Fruit fly (Drosophila melanogaster) Kc167 (cell line): ENCODE data around the gene CG42300.

Experiments used
- Myc ChIP-seq: fragments of >200 bp; optimal IDR thresholded peaks from 2 replicates; lab custom pipeline; 2017; ENCODE audit warnings: missing external identifiers
- Sin3A ChIP-seq: fragments of >200 bp; optimal IDR thresholded peaks from 2 replicates; lab custom pipeline; 2018; ENCODE audit warnings: missing external identifiers
- h ChIP-seq: fragments of >200 bp; optimal IDR thresholded peaks from 3 replicates; lab custom pipeline; 2018; ENCODE audit warnings: missing external identifiers
- insv ChIP-seq: fragments of >200 bp; optimal IDR thresholded peaks from 3 replicates; lab custom pipeline; 2018; ENCODE audit warnings: missing external identifiers
- psq ChIP-seq: fragments of >200 bp; optimal IDR thresholded peaks from 2 replicates; lab custom pipeline; 2017; ENCODE audit warnings: missing external identifiers
- ttk ChIP-seq: sonication (Bioruptor generic); optimal IDR thresholded peaks from 2 replicates; lab custom pipeline; 2017; ENCODE audit warnings: missing external identifiers

The CG42300 gene

dm6 chrX:15539856-15540488 is 15.9 kb downstream of the CG42300 start:
- TF ChIP-seq Sin3A (no peak), insv (no peak), h (lab: Kevin White, UChicago) (no peak)

- TF ChIP-seq ttk: no peak
- no peak for TF ChIP-seq Myc (lab: Kevin White, UChicago)
These were observed 23.8 kb downstream of the CG42300 start for dm6 chrX:15532062-15532461.

- TF ChIP-seq h (lab: Kevin White, UChicago) (no peak), psq (lab: Kevin White, UChicago) (no peak), ttk (no peak), Sin3A (no peak), insv (no peak)
These were observed 25.5 kb downstream of the CG42300 start for dm6 chrX:15530369-15530768.

dm6 chrX:15529958-15530357 is 25.9 kb downstream of the CG42300 start:
- TF ChIP-seq ttk: no peak
- TF ChIP-seq Sin3A: no peak
- TF ChIP-seq h (lab: Kevin White, UChicago): no peak
- TF ChIP-seq psq (lab: Kevin White, UChicago): no peak
- TF ChIP-seq insv: no peak
- TF ChIP-seq Myc (lab: Kevin White, UChicago): no peak

- no peak for TF ChIP-seq ttk
- no peak for TF ChIP-seq Sin3A
- TF ChIP-seq h (lab: Kevin White, UChicago): no peak
- TF ChIP-seq insv: no peak
- no peak for TF ChIP-seq Myc (lab: Kevin White, UChicago)
- no peak for TF ChIP-seq psq (lab: Kevin White, UChicago)
These were observed 26.6 kb downstream of the CG42300 start for dm6 chrX:15529197-15529596.

- TF ChIP-seq psq (lab: Kevin White, UChicago) (no peak), Sin3A (no peak), h (lab: Kevin White, UChicago) (no peak), ttk (no peak), Myc (lab: Kevin White, UChicago) (no peak), insv (no peak)
These were observed 33.3 kb downstream of the CG42300 start for dm6 chrX:15522426-15523153.

- no peak for TF ChIP-seq psq (lab: Kevin White, UChicago)
- TF ChIP-seq Sin3A: no peak
- no peak for TF ChIP-seq Myc (lab: Kevin White, UChicago)
- no peak for TF ChIP-seq insv
- no peak for TF ChIP-seq ttk
- TF ChIP-seq h (lab: Kevin White, UChicago): no peak
These were observed 44.4 kb downstream of the CG42300 start for dm6 chrX:15511399-15511798.
